Fruit fly (Drosophila melanogaster) whole organism, prepupa: ENCODE measurements around the gene TpnC25D.

Experiments
- CG16779 ChIP-seq: fragments of 200-800 bp; sonication (Bioruptor generic); optimal IDR thresholded peaks from 3 replicates; lab custom pipeline; 2017; ENCODE audit warnings: missing biosample characterization, mild to moderate bottlenecking, missing genetic modification characterization
- CG31627 ChIP-seq: fragments of 200-800 bp; sonication (Bioruptor generic); optimal IDR thresholded peaks from 3 replicates; lab custom pipeline; 2016; ENCODE audit warnings: missing biosample characterization, missing genetic modification characterization
- Hr39 ChIP-seq: fragments of 200-800 bp; sonication (Bioruptor generic); optimal IDR thresholded peaks from 2 replicates; lab custom pipeline; 2016; ENCODE audit warnings: missing biosample characterization, missing genetic modification characterization
- Met ChIP-seq: fragments of 200-800 bp; sonication (Bioruptor generic); optimal IDR thresholded peaks from 3 replicates; lab custom pipeline; 2016; ENCODE audit warnings: missing biosample characterization, missing genetic modification characterization
- eg ChIP-seq: fragments of 200-800 bp; sonication (Bioruptor generic); IDR thresholded peaks from 3 replicates; pipeline ENCODE4 v1.3.6; 2022; ENCODE audit warnings: missing biosample characterization, missing genetic modification characterization
- spab ChIP-seq: fragments of 200-800 bp; sonication (Bioruptor generic); optimal IDR thresholded peaks from 2 replicates; lab custom pipeline; 2017; ENCODE audit warnings: missing biosample characterization, mild to moderate bottlenecking, missing genetic modification characterization, missing genetic modification reagents

DNA sequence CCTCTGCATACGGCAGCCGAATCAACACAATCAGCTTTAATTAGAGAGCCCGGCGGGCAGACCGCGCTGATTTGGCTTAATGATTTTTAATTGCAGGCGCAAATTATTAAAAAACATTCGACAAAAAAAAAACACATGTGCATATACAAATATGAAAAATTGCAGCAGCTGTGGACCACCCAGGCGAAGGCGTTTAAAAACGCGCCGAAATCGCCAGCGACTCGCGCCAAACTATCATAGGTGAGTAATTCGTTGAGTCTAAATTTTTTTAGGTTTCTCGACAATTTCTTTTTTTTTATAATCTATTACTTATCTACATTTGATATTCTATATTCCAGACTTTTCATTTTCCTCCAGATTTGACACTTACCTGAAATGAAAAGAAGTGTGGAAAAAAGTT, 12.7 kb downstream of the TpnC25D start:
- no peak for TF ChIP-seq spab
- no peak for TF ChIP-seq CG31627 (GFP tag; lab: Kevin White, UChicago)
- TF ChIP-seq Hr39, result no peak
- no peak for TF ChIP-seq Met (GFP tag; lab: Kevin White, UChicago)
- no peak for TF ChIP-seq CG16779 (tag; lab: Kevin White, UChicago)
- no peak for TF ChIP-seq eg
